Fruit fly (Drosophila melanogaster) whole organism, adult: Measurements from ENCODE around the gene pll.

Source experiments
- CG11617 ChIP-seq: fragments of 200-800 bp; sonication (Bioruptor generic); optimal IDR thresholded peaks from 2 replicates; lab custom pipeline; 2017; ENCODE audit warnings: mild to moderate bottlenecking, missing biosample characterization, missing genetic modification reagents, missing genetic modification characterization
- CG12768 ChIP-seq: fragments of 200-800 bp; sonication (Bioruptor generic); optimal IDR thresholded peaks from 2 replicates; lab custom pipeline; 2017; ENCODE audit warnings: missing biosample characterization, missing genetic modification characterization, mild to moderate bottlenecking, moderate library complexity, missing genetic modification reagents
- CG14711 ChIP-seq: fragments of 200-800 bp; sonication (Bioruptor generic); optimal IDR thresholded peaks from 2 replicates; lab custom pipeline; 2018; ENCODE audit warnings: missing biosample characterization, mild to moderate bottlenecking, missing genetic modification characterization, moderate library complexity
- CG1620 ChIP-seq: fragments of 200-800 bp; sonication (Bioruptor generic); optimal IDR thresholded peaks from 2 replicates; lab custom pipeline; 2016; ENCODE audit warnings: missing biosample characterization, missing genetic modification characterization
- CG33017 ChIP-seq: fragments of 200-800 bp; sonication (Bioruptor generic); optimal IDR thresholded peaks from 2 replicates; lab custom pipeline; 2018; ENCODE audit warnings: missing biosample characterization, mild to moderate bottlenecking, missing genetic modification characterization, moderate library complexity
- CG5204 ChIP-seq: fragments of 200-800 bp; sonication (Bioruptor generic); optimal IDR thresholded peaks from 2 replicates; lab custom pipeline; 2016; ENCODE audit warnings: missing biosample characterization, missing genetic modification characterization
- CG7045 ChIP-seq: fragments of 200-800 bp; sonication (Bioruptor generic); optimal IDR thresholded peaks from 2 replicates; lab custom pipeline; 2017; ENCODE audit warnings: missing biosample characterization, mild to moderate bottlenecking, missing genetic modification characterization
- CG7101 ChIP-seq: fragments of 200-800 bp; sonication (Bioruptor generic); optimal IDR thresholded peaks from 2 replicates; lab custom pipeline; 2018; ENCODE audit warnings: missing biosample characterization, mild to moderate bottlenecking, missing genetic modification characterization, moderate library complexity
- Clk ChIP-seq: fragments of 200-800 bp; sonication (Bioruptor generic); optimal IDR thresholded peaks from 2 replicates; lab custom pipeline; 2017; ENCODE audit warnings: missing biosample characterization, missing genetic modification characterization
- Crg-1 ChIP-seq: fragments of 200-800 bp; sonication (Bioruptor generic); optimal IDR thresholded peaks from 2 replicates; lab custom pipeline; 2016; ENCODE audit warnings: missing biosample characterization, missing genetic modification characterization
- Hr96 ChIP-seq: fragments of 200-800 bp; sonication (Bioruptor generic); optimal IDR thresholded peaks from 2 replicates; lab custom pipeline; 2016; ENCODE audit warnings: missing biosample characterization, missing genetic modification characterization
- Mnt ChIP-seq: fragments of 200-800 bp; sonication (Bioruptor generic); optimal IDR thresholded peaks from 2 replicates; lab custom pipeline; 2016; ENCODE audit warnings: missing biosample characterization, mild to moderate bottlenecking, missing genetic modification characterization
- bab1 ChIP-seq: fragments of 200-800 bp; sonication (Bioruptor generic); optimal IDR thresholded peaks from 3 replicates; lab custom pipeline; 2019; ENCODE audit warnings: missing biosample characterization, mild to moderate bottlenecking, missing genetic modification characterization, moderate library complexity
- cic ChIP-seq: fragments of 200-800 bp; sonication (Bioruptor generic); optimal IDR thresholded peaks from 2 replicates; lab custom pipeline; 2017; ENCODE audit warnings: missing biosample characterization, mild to moderate bottlenecking, missing genetic modification characterization, moderate library complexity
- cnc ChIP-seq, 2 experiments: fragments of >200 bp; optimal IDR thresholded peaks; 2 replicates each; lab custom pipeline; 2017
- kay ChIP-seq: fragments of 200-800 bp; sonication (Bioruptor generic); peaks from one replicate; lab custom pipeline; 2016; ENCODE audit warnings: missing biosample characterization, missing genetic modification characterization, borderline replicate concordance
- ovo ChIP-seq: fragments of 200-800 bp; sonication (Bioruptor generic); optimal IDR thresholded peaks from 2 replicates; lab custom pipeline; 2016; ENCODE audit warnings: missing biosample characterization, missing genetic modification characterization
- pad ChIP-seq: fragments of 200-800 bp; sonication (Bioruptor generic); optimal IDR thresholded peaks from 3 replicates; lab custom pipeline; 2017; ENCODE audit warnings: missing biosample characterization, missing genetic modification characterization, mild to moderate bottlenecking, moderate library complexity, missing genetic modification reagents
- tj ChIP-seq: fragments of 200-800 bp; sonication (Bioruptor generic); optimal IDR thresholded peaks from 3 replicates; lab custom pipeline; 2017; ENCODE audit warnings: missing biosample characterization, mild to moderate bottlenecking, missing genetic modification characterization, moderate library complexity
- toe ChIP-seq: fragments of 200-800 bp; sonication (Bioruptor generic); optimal IDR thresholded peaks from 2 replicates; lab custom pipeline; 2016; ENCODE audit warnings: missing biosample characterization, missing genetic modification characterization

Gene pll

DNA sequence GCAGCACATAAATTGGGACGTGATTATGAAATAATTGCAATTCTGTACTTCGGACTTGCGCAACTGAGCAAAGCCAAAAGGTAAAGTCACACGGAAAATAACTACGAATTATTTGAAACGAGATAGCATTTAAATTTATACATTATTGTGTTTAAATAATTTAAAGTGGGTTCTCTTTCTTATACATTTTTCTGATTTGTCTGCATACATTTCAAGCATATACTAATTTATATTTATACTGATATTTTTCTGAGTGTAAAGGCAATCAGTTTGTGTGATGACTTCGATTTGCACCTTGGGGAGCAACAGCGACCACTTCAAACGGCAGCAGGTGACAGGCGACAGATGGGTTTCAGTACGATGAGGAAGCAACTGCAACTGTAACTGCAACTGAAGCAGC lies 27.5 kb downstream of the pll start:
- TF ChIP-seq Hr96 (GFP tag; lab: Kevin White, UChicago) (no peak), Crg-1 (GFP tag; lab: Kevin White, UChicago) (no peak), CG7101 (tag; lab: Kevin White, UChicago) (no peak), pad (GFP tag; lab: Kevin White, UChicago) (no peak), Mnt (GFP tag; lab: Kevin White, UChicago) (no peak), ovo (GFP tag; lab: Kevin White, UChicago) (no peak), CG1620 (GFP tag; lab: Kevin White, UChicago) (no peak), CG5204 (GFP tag; lab: Kevin White, UChicago) (no peak), CG7045 (no peak), bab1 (GFP tag; lab: Kevin White, UChicago) (no peak), CG33017 (tag; lab: Kevin White, UChicago) (no peak), CG11617 (GFP tag; lab: Kevin White, UChicago) (no peak), toe (GFP tag; lab: Kevin White, UChicago) (no peak)

dm6 chr3R:27224727-27225126 lies 28.3 kb downstream of the pll start:
- TF ChIP-seq CG14711 (tag; lab: Kevin White, UChicago) = no peak
- no peak for TF ChIP-seq Clk (GFP tag; lab: Kevin White, UChicago)
- TF ChIP-seq cnc (optimal IDR thresholded peaks at IDR 0.05; lab: Kevin White, UChicago) = no peak
- TF ChIP-seq CG33017 (tag; lab: Kevin White, UChicago) = no peak
- TF ChIP-seq CG11617 (GFP tag; lab: Kevin White, UChicago) = no peak
- TF ChIP-seq ovo (GFP tag; lab: Kevin White, UChicago) = no peak
- TF ChIP-seq toe (GFP tag; lab: Kevin White, UChicago) = no peak
- no peak for TF ChIP-seq tj (GFP tag; lab: Kevin White, UChicago)
- TF ChIP-seq CG7101 (tag; lab: Kevin White, UChicago) = no peak
- TF ChIP-seq pad (GFP tag; lab: Kevin White, UChicago) = no peak
- no peak for TF ChIP-seq bab1 (GFP tag; lab: Kevin White, UChicago)
- no peak for TF ChIP-seq CG12768 (GFP tag; lab: Kevin White, UChicago)
- no peak for TF ChIP-seq kay (GFP tag; lab: Kevin White, UChicago)
- no peak for TF ChIP-seq CG7045

dm6 chr3R:27223012-27223411 lies 30.0 kb downstream of the pll start:
- TF ChIP-seq bab1 (GFP tag; lab: Kevin White, UChicago) (no peak), ovo (GFP tag; lab: Kevin White, UChicago) (no peak), toe (GFP tag; lab: Kevin White, UChicago) (no peak), CG14711 (tag; lab: Kevin White, UChicago) (no peak), cic (GFP tag; lab: Kevin White, UChicago) (no peak), cnc (optimal IDR thresholded peaks at IDR 0.05; lab: Kevin White, UChicago) (no peak), CG12768 (GFP tag; lab: Kevin White, UChicago) (no peak), CG5204 (GFP tag; lab: Kevin White, UChicago) (no peak), Hr96 (GFP tag; lab: Kevin White, UChicago) (no peak)

DNA sequence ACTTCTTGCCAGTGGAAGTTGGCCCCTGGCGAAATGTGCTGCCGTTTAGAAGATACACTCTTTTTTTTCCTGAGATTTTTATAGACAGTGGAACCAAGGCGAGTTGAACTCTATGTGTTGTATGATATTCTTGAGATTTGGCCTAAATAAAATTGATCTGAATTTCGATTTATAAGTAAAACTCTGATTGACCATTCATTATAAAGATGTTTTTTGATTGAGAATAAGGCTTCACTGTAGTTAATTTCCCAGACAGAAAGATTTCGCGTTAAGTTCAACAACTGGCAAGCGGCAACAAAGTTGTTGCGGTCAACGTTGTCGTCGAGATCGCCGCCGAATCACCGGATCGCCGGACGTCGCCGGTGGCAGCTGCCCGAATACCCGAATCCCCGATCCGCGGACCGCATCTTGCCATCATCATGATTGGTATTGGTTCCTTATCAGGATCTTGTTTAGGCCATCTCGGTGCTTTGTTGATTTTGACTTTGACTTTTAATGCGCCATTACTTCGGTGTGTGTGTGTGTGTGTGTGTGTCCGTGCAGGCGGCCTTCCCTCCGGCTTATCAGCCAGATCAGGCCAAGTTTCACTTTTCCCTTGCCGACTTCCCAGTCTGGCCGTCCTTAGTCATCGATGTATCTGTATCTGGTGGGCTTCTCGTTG lies 30.8 kb downstream of the pll start:
- TF ChIP-seq CG1620 (GFP tag; lab: Kevin White, UChicago) (no peak), CG5204 (GFP tag; lab: Kevin White, UChicago) (no peak), kay (GFP tag; lab: Kevin White, UChicago) (no peak), Hr96 (GFP tag; lab: Kevin White, UChicago) (no peak), cnc (optimal IDR thresholded peaks at IDR 0.05; lab: Kevin White, UChicago) (no peak), CG7045 (no peak), CG7101 (tag; lab: Kevin White, UChicago) (no peak), cic (GFP tag; lab: Kevin White, UChicago) (no peak), Crg-1 (GFP tag; lab: Kevin White, UChicago) (no peak), CG12768 (GFP tag; lab: Kevin White, UChicago) (no peak), CG14711 (tag; lab: Kevin White, UChicago) (no peak), tj (GFP tag; lab: Kevin White, UChicago) (no peak), Clk (GFP tag; lab: Kevin White, UChicago) (no peak), toe (GFP tag; lab: Kevin White, UChicago) (no peak), ovo (GFP tag; lab: Kevin White, UChicago) (no peak)

DNA sequence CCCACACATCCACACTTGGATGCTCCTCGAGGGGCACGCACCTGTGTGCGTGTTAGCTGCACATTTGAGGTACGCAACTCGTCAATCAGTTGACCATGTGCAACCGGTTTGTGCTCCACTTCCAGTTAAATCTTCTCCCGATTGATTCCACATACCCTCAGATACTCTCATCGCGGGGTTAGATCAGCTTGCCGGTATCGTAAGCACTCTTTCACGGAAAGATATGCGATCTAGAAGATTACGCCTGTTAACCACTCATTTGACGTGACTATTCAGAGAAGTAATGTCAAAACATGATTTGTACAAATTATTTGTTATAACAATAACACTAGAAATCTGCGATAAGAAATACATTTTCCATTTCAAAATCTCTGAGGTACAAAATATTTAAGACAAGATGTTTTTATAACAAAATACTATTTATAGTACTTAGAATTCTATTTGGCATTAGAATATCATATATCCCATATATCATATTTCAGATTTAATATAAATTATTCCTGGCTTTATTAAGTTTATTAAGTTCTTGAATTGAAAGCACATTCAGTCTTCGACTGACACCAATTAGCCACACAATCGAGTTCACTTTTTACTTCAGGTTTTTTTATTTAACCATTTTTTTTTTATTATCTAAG lies 32.0 kb downstream of the pll start:
- no peak for TF ChIP-seq CG14711 (tag; lab: Kevin White, UChicago)
- TF ChIP-seq CG7101 (tag; lab: Kevin White, UChicago) = no peak
- no peak for TF ChIP-seq ovo (GFP tag; lab: Kevin White, UChicago)
- TF ChIP-seq toe (GFP tag; lab: Kevin White, UChicago) = no peak
- no peak for TF ChIP-seq CG5204 (GFP tag; lab: Kevin White, UChicago)
- TF ChIP-seq Mnt (GFP tag; lab: Kevin White, UChicago) = no peak
- TF ChIP-seq CG1620 (GFP tag; lab: Kevin White, UChicago) = no peak
- TF ChIP-seq CG33017 (tag; lab: Kevin White, UChicago) = no peak
- TF ChIP-seq pad (GFP tag; lab: Kevin White, UChicago) = no peak
- TF ChIP-seq kay (GFP tag; lab: Kevin White, UChicago) = no peak
- no peak for TF ChIP-seq cnc (optimal IDR thresholded peaks at IDR 0.05; lab: Kevin White, UChicago)
- no peak for TF ChIP-seq CG11617 (GFP tag; lab: Kevin White, UChicago)
- no peak for TF ChIP-seq CG12768 (GFP tag; lab: Kevin White, UChicago)
- no peak for TF ChIP-seq bab1 (GFP tag; lab: Kevin White, UChicago)
- TF ChIP-seq Hr96 (GFP tag; lab: Kevin White, UChicago) = no peak
